Fruit fly (Drosophila melanogaster) whole organism, larva: Measurements from ENCODE around the gene SP555.
A peak's percentile ranks its signal among the peaks of the same experiment; 100 is the strongest.

Source experiments
- noc ChIP-seq: fragments of 200-800 bp; sonication (Bioruptor generic); optimal IDR thresholded peaks from 3 replicates; lab custom pipeline; 2019; ENCODE audit warnings: missing biosample characterization, mild to moderate bottlenecking, missing genetic modification characterization, moderate library complexity

Gene SP555

dm6 chr2L:5003670-5004453 lies 33.6 kb upstream of the SP555 start:
- no peak for TF ChIP-seq noc

- peak; percentile 87 for TF ChIP-seq noc
Measured at dm6 chr2L:5004677-5005463, 32.6 kb upstream of the SP555 start.

- TF ChIP-seq noc: no peak
Measured at dm6 chr2L:5005464-5005764, 32.1 kb upstream of the SP555 start.

- no peak for TF ChIP-seq noc
Measured at dm6 chr2L:5006323-5006722, 31.2 kb upstream of the SP555 start.

dm6 chr2L:5007256-5007655 lies 30.3 kb upstream of the SP555 start:
- TF ChIP-seq noc: peak; percentile 81

- TF ChIP-seq noc: peak; percentile 42
Measured at dm6 chr2L:5009306-5010030, 28.0 kb upstream of the SP555 start, which contains the start of gene Rtnl1. TSS of gene Rtnl1 (minus strand) at chr2L:5009720.

dm6 chr2L:5010784-5011260 lies 26.7 kb upstream of the SP555 start, which contains the start of the genes CG31917, Tfb5 and SelT:
TSS of gene CG31917 (minus strand) at chr2L:5010834.
TSS of gene Tfb5 (minus strand) at chr2L:5010834.
TSS of gene SelT (plus strand) at chr2L:5010922.
- peak; percentile 78 for TF ChIP-seq noc

dm6 chr2L:5020479-5020878 lies 17.0 kb upstream of the SP555 start:
- TF ChIP-seq noc: no peak

- TF ChIP-seq noc: no peak
Measured at dm6 chr2L:5022602-5023001, 14.9 kb upstream of the SP555 start.

dm6 chr2L:5025557-5025956 lies 12.0 kb upstream of the SP555 start:
- TF ChIP-seq noc: peak; percentile 74

dm6 chr2L:5027321-5028069 lies 10.0 kb upstream of the SP555 start:
- TF ChIP-seq noc: peak; percentile 52

dm6 chr2L:5028091-5028490 lies 9.4 kb upstream of the SP555 start, which contains the start of gene vkg:
TSS of gene vkg (minus strand) at chr2L:5028191.
- no peak for TF ChIP-seq noc

dm6 chr2L:5029049-5029808 lies 8.3 kb upstream of the SP555 start, which contains the start of gene Col4a1:
TSS of gene Col4a1 (plus strand) at chr2L:5029609.
- no peak for TF ChIP-seq noc

dm6 chr2L:5029809-5030108 lies 7.8 kb upstream of the SP555 start:
- TF ChIP-seq noc: no peak

- TF ChIP-seq noc: no peak
Measured at dm6 chr2L:5030535-5030934, 7.0 kb upstream of the SP555 start.

dm6 chr2L:5031399-5031798 lies 6.1 kb upstream of the SP555 start:
- TF ChIP-seq noc: no peak
